Worm (Caenorhabditis elegans) whole organism, L3 larva: ENCODE measurements around the gene best-18.

ENCODE experiments used
- aly-2 ChIP-seq: fragments of 150-350 bp; optimal IDR thresholded peaks from 2 replicates; lab custom pipeline; 2014; ENCODE audit warnings: missing biosample characterization, missing genetic modification characterization
- ceh-28 ChIP-seq: fragments of 150-350 bp; optimal IDR thresholded peaks from 2 replicates; lab custom pipeline; 2014; ENCODE audit warnings: missing biosample characterization, missing genetic modification reagents, missing genetic modification characterization
- elt-1 ChIP-seq: fragments of 150-350 bp; optimal IDR thresholded peaks from 2 replicates; lab custom pipeline; 2014; ENCODE audit warnings: missing biosample characterization, missing genetic modification characterization
- elt-2 ChIP-seq: sonication (generic microtip); optimal IDR thresholded peaks from 2 replicates; lab custom pipeline; 2016; ENCODE audit warnings: missing genetic modification reagents, mild to moderate bottlenecking, missing genetic modification characterization, missing compliant biosample characterization
- elt-3 ChIP-seq, 3 experiments: fragments of 150-350 bp in 1 of 3; sonication (generic microtip) in 2 of 3; optimal IDR thresholded peaks; 2 replicates in 2 of 3; 4 replicates in 1 of 3; lab custom pipeline; 2014 to 2017; ENCODE audit warnings: missing biosample characterization in 3 of 3, missing genetic modification characterization in 3 of 3
- fkh-10 ChIP-seq: sonication (generic microtip); optimal IDR thresholded peaks from 2 replicates; lab custom pipeline; 2017; ENCODE audit warnings: missing biosample characterization, missing genetic modification reagents, missing genetic modification characterization
- fos-1 ChIP-seq: fragments of 150-350 bp; optimal IDR thresholded peaks from 2 replicates; lab custom pipeline; 2014; ENCODE audit warnings: missing biosample characterization, missing genetic modification characterization
- jun-1 ChIP-seq: fragments of 150-350 bp; optimal IDR thresholded peaks from 2 replicates; lab custom pipeline; 2014; ENCODE audit warnings: missing biosample characterization, missing genetic modification reagents, missing genetic modification characterization
- mdl-1 ChIP-seq: fragments of 150-350 bp; optimal IDR thresholded peaks from 2 replicates; lab custom pipeline; 2014; ENCODE audit warnings: missing biosample characterization, missing genetic modification characterization
- nhr-25 ChIP-seq: sonication (generic microtip); optimal IDR thresholded peaks from 2 replicates; lab custom pipeline; 2017; ENCODE audit warnings: missing biosample characterization, missing genetic modification characterization
- nhr-28 ChIP-seq: fragments of 150-350 bp; optimal IDR thresholded peaks from 2 replicates; lab custom pipeline; 2014; ENCODE audit warnings: missing biosample characterization, missing genetic modification characterization
- skn-1 ChIP-seq: fragments of 150-350 bp; optimal IDR thresholded peaks from 2 replicates; lab custom pipeline; 2014; ENCODE audit warnings: missing biosample characterization, missing genetic modification characterization
- unc-39 ChIP-seq: sonication (generic microtip); optimal IDR thresholded peaks from 4 replicates; lab custom pipeline; 2017; ENCODE audit warnings: missing biosample characterization, missing genetic modification characterization
- unc-62 ChIP-seq: fragments of 150-350 bp; sonication (generic microtip); optimal IDR thresholded peaks from 4 replicates; lab custom pipeline; 2014; ENCODE audit warnings: missing biosample characterization, missing genetic modification reagents, missing genetic modification characterization

ce11 chrIII:10261682-10262081 lies 49.5 kb downstream of the best-18 start, which contains the start of gene bbs-5:
- TF ChIP-seq elt-1 (tag; lab: Kevin White, UChicago) (no peak), elt-2 (no peak), elt-3 (tag; optimal IDR thresholded peaks at IDR 0.05; lab: Kevin White, UChicago) (no peak), mdl-1 (no peak), skn-1 (tag; lab: Kevin White, UChicago) (no peak), ceh-28 (tag; lab: Kevin White, UChicago) (no peak), nhr-25 (tag; lab: Kevin White, UChicago) (no peak), nhr-28 (tag; lab: Kevin White, UChicago) (no peak), unc-39 (tag; lab: Kevin White, UChicago) (no peak), fos-1 (no peak), fkh-10 (GFP tag; lab: Kevin White, UChicago) (no peak), jun-1 (tag; lab: Kevin White, UChicago) (no peak), unc-62 (GFP tag; lab: Kevin White, UChicago) (no peak), aly-2 (tag; lab: Kevin White, UChicago) (no peak)
